Worm (Caenorhabditis elegans) whole organism, L3 larva: ENCODE results near the gene gst-34.
"Not testable (repeated sequence)": the region's sequence is repeated elsewhere in the genome, so short reads cannot be mapped to it uniquely, and the experiment has no call there.

Source experiments
- R02D3.7 ChIP-seq: fragments of 150-350 bp; optimal IDR thresholded peaks from 2 replicates; lab custom pipeline; 2014; ENCODE audit warnings: missing biosample characterization, missing genetic modification characterization
- ceh-28 ChIP-seq: fragments of 150-350 bp; optimal IDR thresholded peaks from 2 replicates; lab custom pipeline; 2014; ENCODE audit warnings: missing biosample characterization, missing genetic modification reagents, missing genetic modification characterization
- ceh-82 ChIP-seq: fragments of 150-350 bp; optimal IDR thresholded peaks from 2 replicates; lab custom pipeline; 2014; ENCODE audit warnings: missing biosample characterization, missing genetic modification characterization
- ceh-9 ChIP-seq: sonication (generic microtip); optimal IDR thresholded peaks from 2 replicates; lab custom pipeline; 2018; ENCODE audit warnings: missing biosample characterization, missing genetic modification characterization
- daf-12 ChIP-seq: fragments of 150-350 bp; optimal IDR thresholded peaks from 2 replicates; lab custom pipeline; 2014; ENCODE audit warnings: missing biosample characterization, missing genetic modification reagents, missing genetic modification characterization
- egl-5 ChIP-seq: fragments of 150-350 bp; optimal IDR thresholded peaks from 2 replicates; lab custom pipeline; 2017; ENCODE audit warnings: missing biosample characterization, missing genetic modification reagents, missing genetic modification characterization, inconsistent platforms
- elt-2 ChIP-seq: sonication (generic microtip); optimal IDR thresholded peaks from 2 replicates; lab custom pipeline; 2016; ENCODE audit warnings: missing genetic modification reagents, mild to moderate bottlenecking, missing genetic modification characterization, missing compliant biosample characterization
- elt-3 ChIP-seq, 3 experiments: fragments of 150-350 bp in 1 of 3; sonication (generic microtip) in 2 of 3; optimal IDR thresholded peaks; 2 replicates in 2 of 3; 4 replicates in 1 of 3; lab custom pipeline; 2014 to 2017; ENCODE audit warnings: missing biosample characterization in 3 of 3, missing genetic modification characterization in 3 of 3
- eor-1 ChIP-seq, 2 experiments: fragments of 150-350 bp; optimal IDR thresholded peaks; 2 replicates each; lab custom pipeline; 2014 to 2018; ENCODE audit warnings: missing biosample characterization in 2 of 2, missing genetic modification characterization in 2 of 2
- fkh-2 ChIP-seq: fragments of 150-350 bp; optimal IDR thresholded peaks from 2 replicates; lab custom pipeline; 2014; ENCODE audit warnings: missing biosample characterization, missing genetic modification reagents, missing genetic modification characterization
- fos-1 ChIP-seq: fragments of 150-350 bp; optimal IDR thresholded peaks from 2 replicates; lab custom pipeline; 2014; ENCODE audit warnings: missing biosample characterization, missing genetic modification characterization
- hmg-11 ChIP-seq: sonication (generic microtip); optimal IDR thresholded peaks from 2 replicates; lab custom pipeline; 2016; ENCODE audit warnings: missing genetic modification characterization, missing compliant biosample characterization
- jun-1 ChIP-seq: fragments of 150-350 bp; optimal IDR thresholded peaks from 2 replicates; lab custom pipeline; 2014; ENCODE audit warnings: missing biosample characterization, missing genetic modification reagents, missing genetic modification characterization
- lin-39 ChIP-seq: fragments of 150-350 bp; optimal IDR thresholded peaks from 2 replicates; lab custom pipeline; 2018; ENCODE audit warnings: missing biosample characterization, missing genetic modification reagents, missing genetic modification characterization
- lsy-12 ChIP-seq: sonication (generic microtip); optimal IDR thresholded peaks from 2 replicates; lab custom pipeline; 2016; ENCODE audit warnings: mild to moderate bottlenecking, missing genetic modification characterization, missing compliant biosample characterization
- mdl-1 ChIP-seq: fragments of 150-350 bp; optimal IDR thresholded peaks from 2 replicates; lab custom pipeline; 2014; ENCODE audit warnings: missing biosample characterization, missing genetic modification characterization
- nfya-1 ChIP-seq: sonication (generic microtip); optimal IDR thresholded peaks from 2 replicates; lab custom pipeline; 2017; ENCODE audit warnings: missing genetic modification characterization, mild to moderate bottlenecking, missing compliant biosample characterization, antibody characterized with exemption, moderate library complexity; ENCODE audit not compliant: insufficient read depth
- nhr-11 ChIP-seq: fragments of 150-350 bp; optimal IDR thresholded peaks from 2 replicates; lab custom pipeline; 2014; ENCODE audit warnings: missing biosample characterization, missing genetic modification characterization
- nhr-237 ChIP-seq: fragments of 150-350 bp; optimal IDR thresholded peaks from 2 replicates; lab custom pipeline; 2014; ENCODE audit warnings: missing biosample characterization, missing genetic modification characterization
- nhr-25 ChIP-seq: sonication (generic microtip); optimal IDR thresholded peaks from 2 replicates; lab custom pipeline; 2017; ENCODE audit warnings: missing biosample characterization, missing genetic modification characterization
- nhr-28 ChIP-seq: fragments of 150-350 bp; optimal IDR thresholded peaks from 2 replicates; lab custom pipeline; 2014; ENCODE audit warnings: missing biosample characterization, missing genetic modification characterization
- nhr-43 ChIP-seq: sonication (generic microtip); optimal IDR thresholded peaks from 2 replicates; lab custom pipeline; 2016; ENCODE audit warnings: mild to moderate bottlenecking, missing genetic modification characterization, missing compliant biosample characterization; ENCODE audit not compliant: poor library complexity, severe bottlenecking
- nhr-76 ChIP-seq: fragments of 150-350 bp; sonication (generic microtip); optimal IDR thresholded peaks from 5 replicates; lab custom pipeline; 2014; ENCODE audit warnings: missing biosample characterization, missing genetic modification characterization
- nhr-77 ChIP-seq: fragments of 150-350 bp; optimal IDR thresholded peaks from 2 replicates; lab custom pipeline; 2014; ENCODE audit warnings: missing biosample characterization, missing genetic modification characterization
- pha-4 ChIP-seq: fragments of 150-350 bp; optimal IDR thresholded peaks from 2 replicates; lab custom pipeline; 2014; ENCODE audit warnings: missing biosample characterization, missing genetic modification reagents, missing genetic modification characterization
- pqm-1 ChIP-seq: fragments of 150-350 bp; optimal IDR thresholded peaks from 2 replicates; lab custom pipeline; 2017; ENCODE audit warnings: missing biosample characterization, missing genetic modification characterization, inconsistent platforms
- sea-2 ChIP-seq: fragments of 150-350 bp; sonication (generic microtip); optimal IDR thresholded peaks from 4 replicates; lab custom pipeline; 2014; ENCODE audit warnings: missing biosample characterization, missing genetic modification reagents, missing genetic modification characterization
- skn-1 ChIP-seq: fragments of 150-350 bp; optimal IDR thresholded peaks from 2 replicates; lab custom pipeline; 2014; ENCODE audit warnings: missing biosample characterization, missing genetic modification characterization
- snpc-4 ChIP-seq: fragments of 150-350 bp; optimal IDR thresholded peaks from 2 replicates; lab custom pipeline; 2014; ENCODE audit warnings: missing biosample characterization, missing genetic modification characterization
- zag-1 ChIP-seq: fragments of 150-350 bp; optimal IDR thresholded peaks from 2 replicates; lab custom pipeline; 2014; ENCODE audit warnings: missing biosample characterization, missing genetic modification characterization
- ztf-4 ChIP-seq: fragments of 150-350 bp; optimal IDR thresholded peaks from 2 replicates; lab custom pipeline; 2014; ENCODE audit warnings: missing biosample characterization, missing genetic modification characterization

Gene gst-34

DNA sequence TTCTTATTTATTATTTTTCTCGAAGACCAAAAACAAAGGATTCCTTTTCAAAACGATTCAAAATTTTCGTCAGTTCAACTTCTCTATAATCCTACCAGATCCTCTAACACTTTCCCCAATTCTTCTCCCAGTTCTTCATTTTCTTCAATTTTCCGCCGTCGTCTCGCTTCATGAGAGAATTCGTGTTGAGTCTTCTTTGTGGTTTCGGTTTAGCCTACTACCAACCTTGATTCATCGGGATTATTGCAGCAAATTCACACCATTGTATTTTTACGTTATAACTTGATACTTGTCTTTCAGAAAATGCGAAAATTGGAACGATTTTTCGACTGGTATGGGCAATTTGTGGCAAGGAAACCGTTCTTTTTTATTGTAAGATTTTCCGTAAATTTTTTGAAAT lies 25.2 kb downstream of the gst-34 start, which contains the start of gene ptr-20:
TSS of gene ptr-20 (plus strand) at position 301 of the 400 bp plus-strand sequence.
- TF ChIP-seq nhr-237 (no peak), ztf-4 (tag; lab: Kevin White, UChicago) (no peak), egl-5 (tag; lab: Kevin White, UChicago) (no peak), pqm-1 (tag; lab: Kevin White, UChicago) (no peak)

DNA sequence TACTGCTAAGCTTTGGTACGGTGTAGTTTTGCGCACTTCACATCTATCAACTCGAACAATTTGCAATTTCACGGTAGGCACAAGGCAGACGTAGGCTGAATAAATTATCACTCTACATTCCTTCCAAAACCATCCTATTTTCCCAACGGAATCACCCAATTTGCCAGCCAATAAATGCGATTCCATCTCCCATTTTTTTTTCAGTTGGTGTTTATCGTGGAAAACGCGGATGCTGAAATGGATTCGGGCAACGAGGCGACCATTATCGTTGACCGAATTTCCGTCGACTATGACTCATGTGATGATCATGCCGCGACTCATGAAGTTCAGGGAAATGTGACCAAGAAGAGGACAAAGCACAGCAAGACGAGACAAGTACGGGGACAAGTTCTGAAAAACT lies 34.6 kb downstream of the gst-34 start:
- TF ChIP-seq egl-5 (tag; lab: Kevin White, UChicago) (peak; percentile 61), ztf-4 (tag; lab: Kevin White, UChicago) (no peak)

ce11 chrII:15145594-15145993 lies 37.4 kb downstream of the gst-34 start, which contains the start of gene Y53F4B.27:
TSS of gene Y53F4B.27 (plus strand) at chrII:15145894.
- TF ChIP-seq nhr-237, result no peak
- TF ChIP-seq nhr-76 (tag; lab: Kevin White, UChicago), result no peak
- no peak for TF ChIP-seq nfya-1 (tag; lab: Kevin White, UChicago)
- TF ChIP-seq pqm-1 (tag; lab: Kevin White, UChicago), result no peak
- TF ChIP-seq elt-2 (tag; lab: Kevin White, UChicago), result no peak
- TF ChIP-seq fos-1 (tag; lab: Kevin White, UChicago), result no peak
- TF ChIP-seq nhr-25 (tag; lab: Kevin White, UChicago), result no peak
- TF ChIP-seq ceh-82 (tag; lab: Kevin White, UChicago), result no peak

DNA sequence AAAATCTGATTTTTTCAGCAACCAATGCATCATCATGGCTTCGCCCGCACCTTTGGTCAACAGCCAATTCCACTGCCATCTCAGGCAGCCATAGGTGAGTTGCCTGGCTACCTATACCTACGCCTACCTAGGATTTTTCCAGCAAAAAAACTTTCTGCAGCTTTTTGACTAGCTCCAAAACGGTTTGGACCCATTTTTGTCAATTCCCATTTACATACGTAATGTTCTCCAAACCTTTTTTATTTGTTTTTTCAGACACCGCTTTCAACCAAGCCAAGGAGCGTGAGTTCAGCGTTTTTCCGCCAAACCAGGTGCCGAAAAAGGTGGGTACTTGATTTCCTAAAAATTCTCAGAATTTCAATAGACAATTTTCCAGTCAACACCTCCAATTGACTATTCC lies 39.3 kb downstream of the gst-34 start:
- TF ChIP-seq mdl-1 (no peak), lin-39 (tag; lab: Kevin White, UChicago) (no peak), ceh-28 (tag; lab: Kevin White, UChicago) (no peak), jun-1 (no peak), elt-2 (tag; lab: Kevin White, UChicago) (no peak), nhr-11 (tag; lab: Kevin White, UChicago) (no peak), R02D3.7 (no peak), ceh-9 (tag; lab: Kevin White, UChicago) (no peak), skn-1 (no peak), nhr-77 (tag; lab: Kevin White, UChicago) (no peak), pha-4 (no peak), snpc-4 (tag; lab: Kevin White, UChicago) (no peak), nhr-25 (tag; lab: Kevin White, UChicago) (no peak), nhr-43 (tag; lab: Kevin White, UChicago) (no peak)

DNA sequence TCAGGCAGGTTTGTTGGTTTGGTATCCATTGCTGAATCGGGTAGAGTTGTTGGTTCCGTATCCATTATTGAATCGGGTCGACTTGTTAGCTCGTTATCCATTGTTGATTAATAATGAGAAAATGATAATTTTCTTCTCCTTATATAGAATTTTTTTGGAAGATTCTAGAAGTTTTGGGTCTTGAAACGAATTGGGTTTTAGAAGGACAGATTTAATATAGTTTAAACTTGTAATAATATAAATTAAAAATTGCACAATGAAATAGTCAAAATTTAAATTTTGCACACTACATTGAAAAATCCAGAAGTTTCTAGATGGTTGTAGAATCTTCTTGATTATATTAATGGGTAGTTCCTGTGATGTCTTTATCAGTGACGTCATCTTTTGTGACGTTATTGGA lies 42.2 kb downstream of the gst-34 start, which contains the start of gene Y53F4B.26:
TSS of gene Y53F4B.26 (minus strand) at position 101 of the 400 bp plus-strand sequence.
- not testable (repeated sequence) for TF ChIP-seq nhr-237; eor-1 (tag; optimal IDR thresholded peaks at IDR 0.05; lab: Kevin White, UChicago); sea-2

DNA sequence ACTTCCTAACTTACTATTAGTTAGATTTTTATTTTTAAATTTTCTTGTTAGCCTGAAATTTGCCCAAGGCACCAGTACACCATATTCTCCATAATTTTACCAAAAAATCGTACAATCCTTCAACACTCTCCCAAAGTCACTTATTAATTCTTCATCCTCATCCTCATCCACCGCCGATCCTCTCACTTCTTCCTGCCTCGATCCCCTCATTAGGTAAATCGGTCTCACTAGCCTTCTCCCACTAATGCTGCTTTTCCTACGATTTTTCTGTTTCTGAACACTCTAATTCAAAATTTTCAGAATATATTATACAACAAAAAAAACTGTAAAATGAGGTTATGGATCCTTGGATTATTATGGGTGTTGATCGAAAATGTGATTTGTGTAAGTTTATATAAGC lies 47.2 kb downstream of the gst-34 start, which contains the start of gene Y53F4B.25:
TSS of gene Y53F4B.25 (plus strand) at position 301 of the 400 bp plus-strand sequence.
- TF ChIP-seq elt-2 (tag; lab: Kevin White, UChicago) (no peak), nhr-76 (tag; lab: Kevin White, UChicago) (no peak), daf-12 (no peak), lsy-12 (tag; lab: Kevin White, UChicago) (no peak), ceh-82 (tag; lab: Kevin White, UChicago) (no peak), zag-1 (tag; lab: Kevin White, UChicago) (no peak), nhr-28 (tag; lab: Kevin White, UChicago) (no peak), elt-3 (tag; optimal IDR thresholded peaks at IDR 0.05; lab: Kevin White, UChicago) (no peak), hmg-11 (tag; lab: Kevin White, UChicago) (no peak), R02D3.7 (no peak), ztf-4 (tag; lab: Kevin White, UChicago) (no peak), ceh-28 (tag; lab: Kevin White, UChicago) (no peak), ceh-9 (tag; lab: Kevin White, UChicago) (no peak), skn-1 (no peak), fkh-2 (tag; lab: Kevin White, UChicago) (no peak)
